Worm (Caenorhabditis elegans) whole organism, mixed stage, embryonic: ENCODE measurements around the gene tsp-12.

Experiments used
- bed-3 ChIP-seq: fragments of 200-800 bp; sonication (Bioruptor generic); optimal IDR thresholded peaks from 3 replicates; lab custom pipeline; 2018; ENCODE audit warnings: mild to moderate bottlenecking, missing genetic modification characterization, moderate library complexity, missing compliant biosample characterization
- blmp-1 ChIP-seq: fragments of 150-350 bp; optimal IDR thresholded peaks from 2 replicates; lab custom pipeline; 2014; ENCODE audit warnings: missing biosample characterization, missing genetic modification characterization
- ces-1 ChIP-seq: fragments of 150-350 bp; optimal IDR thresholded peaks from 2 replicates; lab custom pipeline; 2014; ENCODE audit warnings: missing biosample characterization, missing genetic modification reagents, missing genetic modification characterization
- drap-1 ChIP-seq: fragments of 200-800 bp; sonication (Bioruptor generic); optimal IDR thresholded peaks from 3 replicates; lab custom pipeline; 2018; ENCODE audit warnings: mild to moderate bottlenecking, missing genetic modification characterization, missing compliant biosample characterization
- elt-3 ChIP-seq: fragments of 150-350 bp; optimal IDR thresholded peaks from 2 replicates; lab custom pipeline; 2014; ENCODE audit warnings: missing biosample characterization, missing genetic modification characterization
- lin-13 ChIP-seq: fragments of 150-350 bp; optimal IDR thresholded peaks from 2 replicates; lab custom pipeline; 2014; ENCODE audit warnings: missing biosample characterization, missing genetic modification characterization
- lsy-2 ChIP-seq: fragments of 150-350 bp; optimal IDR thresholded peaks from 2 replicates; lab custom pipeline; 2014; ENCODE audit warnings: missing biosample characterization, missing genetic modification characterization
- mls-2 ChIP-seq: sonication (generic microtip); optimal IDR thresholded peaks from 2 replicates; lab custom pipeline; 2016; ENCODE audit warnings: mild to moderate bottlenecking, missing genetic modification characterization, moderate library complexity, missing compliant biosample characterization
- nhr-12 ChIP-seq: fragments of 150-350 bp; optimal IDR thresholded peaks from 2 replicates; lab custom pipeline; 2014; ENCODE audit warnings: missing biosample characterization, missing genetic modification characterization
- nhr-237 ChIP-seq: fragments of 150-350 bp; optimal IDR thresholded peaks from 2 replicates; lab custom pipeline; 2014; ENCODE audit warnings: missing biosample characterization, missing genetic modification characterization
- sptf-1 ChIP-seq: sonication (generic microtip); optimal IDR thresholded peaks from 2 replicates; lab custom pipeline; 2017; ENCODE audit warnings: mild to moderate bottlenecking, missing genetic modification characterization, moderate library complexity, missing compliant biosample characterization
- unc-39 ChIP-seq: fragments of 150-350 bp; optimal IDR thresholded peaks from 2 replicates; lab custom pipeline; 2014; ENCODE audit warnings: missing biosample characterization, missing genetic modification characterization
- ztf-11 ChIP-seq: fragments of 150-350 bp; optimal IDR thresholded peaks from 2 replicates; lab custom pipeline; 2014; ENCODE audit warnings: missing biosample characterization, missing genetic modification characterization

DNA sequence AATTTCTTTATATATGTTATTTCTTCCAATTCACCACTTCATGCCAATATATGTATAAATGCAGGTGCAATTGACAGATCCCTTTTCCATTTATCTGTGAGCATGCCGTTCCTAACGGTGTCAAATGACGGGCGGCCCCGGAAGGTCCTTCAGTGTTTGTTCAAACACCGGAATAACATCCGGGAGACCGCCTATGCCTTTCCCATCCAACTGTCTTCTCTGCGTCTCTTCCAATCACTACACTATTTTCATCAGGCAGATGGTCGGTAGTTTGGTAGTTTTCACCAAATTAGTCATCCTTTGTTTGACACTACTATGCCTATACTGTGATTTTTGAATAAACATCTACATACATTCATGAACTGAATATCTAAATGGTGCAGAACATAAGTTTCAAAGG lies 40.2 kb upstream of the tsp-12 start:
- no peak for TF ChIP-seq nhr-12 (tag; lab: Kevin White, UChicago)
- no peak for TF ChIP-seq ces-1 (GFP tag; lab: Kevin White, UChicago)
- TF ChIP-seq nhr-237 = no peak
- no peak for TF ChIP-seq unc-39 (tag; lab: Kevin White, UChicago)
- TF ChIP-seq ztf-11 = no peak
- TF ChIP-seq lsy-2 = no peak
- no peak for TF ChIP-seq mls-2 (tag; lab: Kevin White, UChicago)
- TF ChIP-seq sptf-1 = no peak
- TF ChIP-seq lin-13 (tag; lab: Kevin White, UChicago) = no peak
- TF ChIP-seq elt-3 (tag; lab: Kevin White, UChicago) = no peak
- no peak for TF ChIP-seq bed-3 (GFP tag; lab: Kevin White, UChicago)
- no peak for TF ChIP-seq drap-1 (GFP tag; lab: Kevin White, UChicago)
- TF ChIP-seq blmp-1 (tag; lab: Kevin White, UChicago) = no peak
